Fruit fly (Drosophila melanogaster): ENCODE results near the gene CG12219.

- TF ChIP-seq CG8478 (optimal IDR thresholded peaks at IDR 0.05) = no peak
- TF ChIP-seq CTCF (optimal IDR thresholded peaks at IDR 0.05) = no peak
Observed at dm6 chrX:6254617-6255349, 46.3 kb downstream of the CG12219 start.
